Worm (Caenorhabditis elegans) whole organism, L1 larva: ENCODE measurements around the gene fbxa-128.
A peak's percentile ranks its signal among the peaks of the same experiment; 100 is the strongest.

Experiments
- C04F5.9 ChIP-seq: sonication (generic microtip); optimal IDR thresholded peaks from 2 replicates; lab custom pipeline; 2016; ENCODE audit warnings: missing genetic modification characterization, missing compliant biosample characterization
- C16A3.4 ChIP-seq: fragments of 150-350 bp; optimal IDR thresholded peaks from 2 replicates; lab custom pipeline; 2014; ENCODE audit warnings: missing biosample characterization, missing genetic modification characterization
- C34B4.2 ChIP-seq: sonication (generic microtip); optimal IDR thresholded peaks from 2 replicates; lab custom pipeline; 2017; ENCODE audit warnings: mild to moderate bottlenecking, missing genetic modification characterization, missing compliant biosample characterization
- Y116A8C.19 ChIP-seq: sonication (generic microtip); optimal IDR thresholded peaks from 2 replicates; lab custom pipeline; 2016; ENCODE audit warnings: missing compliant biosample characterization, missing genetic modification characterization, borderline replicate concordance
- ama-1 ChIP-seq: fragments of 150-350 bp; optimal IDR thresholded peaks from 2 replicates; lab custom pipeline; 2014
- blmp-1 ChIP-seq: fragments of 150-350 bp; optimal IDR thresholded peaks from 2 replicates; lab custom pipeline; 2014; ENCODE audit warnings: missing biosample characterization, missing genetic modification characterization
- ceh-63 ChIP-seq: fragments of 200-800 bp; sonication (Bioruptor generic); optimal IDR thresholded peaks from 2 replicates; lab custom pipeline; 2018; ENCODE audit warnings: mild to moderate bottlenecking, missing genetic modification characterization, missing compliant biosample characterization
- ceh-82 ChIP-seq, 3 experiments: fragments of 150-350 bp in 1 of 3; sonication (generic microtip) in 2 of 3; optimal IDR thresholded peaks; 2 replicates each; lab custom pipeline; 2014 to 2017; ENCODE audit warnings: missing biosample characterization in 3 of 3, missing genetic modification characterization in 3 of 3
- ceh-88 ChIP-seq: fragments of 200-800 bp; sonication (Bioruptor generic); IDR thresholded peaks from 2 replicates; pipeline ENCODE4 v1.3.6; 2022; ENCODE audit warnings: missing genetic modification characterization, missing compliant biosample characterization
- ceh-90 ChIP-seq: sonication (generic microtip); optimal IDR thresholded peaks from 2 replicates; lab custom pipeline; 2016; ENCODE audit warnings: missing genetic modification characterization, missing compliant biosample characterization
- dpl-1 ChIP-seq, 3 experiments: fragments of 150-350 bp in 2 of 3; sonication (generic microtip) in 1 of 3; optimal IDR thresholded peaks; 2 replicates each; lab custom pipeline; 2014 to 2017; ENCODE audit warnings: missing biosample characterization in 3 of 3, missing genetic modification characterization in 3 of 3, missing genetic modification reagents in 3 of 3
- elt-2 ChIP-seq: sonication (generic microtip); optimal IDR thresholded peaks from 2 replicates; lab custom pipeline; 2016; ENCODE audit warnings: missing genetic modification characterization, mild to moderate bottlenecking, inconsistent platforms, missing compliant biosample characterization, missing genetic modification reagents
- elt-3 ChIP-seq, 6 experiments: fragments of 150-350 bp in 1 of 6; sonication (generic microtip); optimal IDR thresholded peaks; 2 replicates each; lab custom pipeline; 2017 to 2018; ENCODE audit warnings: missing biosample characterization in 6 of 6, missing genetic modification characterization in 6 of 6, inconsistent platforms in 1 of 6
- fkh-10 ChIP-seq: sonication (generic microtip); optimal IDR thresholded peaks from 2 replicates; lab custom pipeline; 2017; ENCODE audit warnings: missing biosample characterization, missing genetic modification reagents, missing genetic modification characterization
- fkh-4 ChIP-seq: sonication (generic microtip); optimal IDR thresholded peaks from 2 replicates; lab custom pipeline; 2016; ENCODE audit warnings: missing compliant biosample characterization, missing genetic modification characterization, borderline replicate concordance
- fos-1 ChIP-seq: fragments of 150-350 bp; optimal IDR thresholded peaks from 2 replicates; lab custom pipeline; 2014; ENCODE audit warnings: missing biosample characterization, missing genetic modification characterization
- grh-1 ChIP-seq: fragments of 200-800 bp; sonication (Bioruptor generic); IDR thresholded peaks from 2 replicates; pipeline ENCODE4 v1.3.6; 2022; ENCODE audit warnings: missing genetic modification reagents, missing genetic modification characterization, missing compliant biosample characterization
- hlh-17 ChIP-seq: fragments of 200-800 bp; sonication (Bioruptor generic); optimal IDR thresholded peaks from 2 replicates; lab custom pipeline; 2018; ENCODE audit warnings: missing genetic modification characterization, mild to moderate bottlenecking, missing compliant biosample characterization, moderate library complexity, borderline replicate concordance
- hlh-4 ChIP-seq: sonication (generic microtip); optimal IDR thresholded peaks from 2 replicates; lab custom pipeline; 2016; ENCODE audit warnings: mild to moderate bottlenecking, missing genetic modification characterization, missing compliant biosample characterization
- hpl-2 ChIP-seq: fragments of 150-350 bp; optimal IDR thresholded peaks from 2 replicates; lab custom pipeline; 2014; ENCODE audit warnings: missing biosample characterization, missing genetic modification reagents, missing genetic modification characterization
- isw-1 ChIP-seq: fragments of 200-800 bp; sonication (Bioruptor generic); IDR thresholded peaks from 2 replicates; pipeline ENCODE4 v1.3.6; 2022; ENCODE audit warnings: missing genetic modification characterization, missing compliant biosample characterization
- lin-13 ChIP-seq: fragments of 150-350 bp; optimal IDR thresholded peaks from 2 replicates; lab custom pipeline; 2014; ENCODE audit warnings: missing biosample characterization, missing genetic modification reagents, missing genetic modification characterization
- lin-14 ChIP-seq: fragments of 200-800 bp; sonication (Bioruptor generic); optimal IDR thresholded peaks from 2 replicates; lab custom pipeline; 2018; ENCODE audit warnings: mild to moderate bottlenecking, missing genetic modification characterization, moderate library complexity, missing compliant biosample characterization
- lin-15B ChIP-seq: fragments of 150-350 bp; sonication (generic microtip); optimal IDR thresholded peaks from 3 replicates; lab custom pipeline; 2014; ENCODE audit warnings: missing biosample characterization, missing genetic modification characterization
- lin-35 ChIP-seq, 2 experiments: fragments of 150-350 bp; optimal IDR thresholded peaks; 2 replicates each; lab custom pipeline; 2014; ENCODE audit warnings: missing biosample characterization in 2 of 2, missing genetic modification characterization in 2 of 2, missing genetic modification reagents in 2 of 2
- lsy-2 ChIP-seq, 2 experiments: fragments of 150-350 bp; optimal IDR thresholded peaks; 2 replicates each; lab custom pipeline; 2014; ENCODE audit warnings: missing biosample characterization in 2 of 2, missing genetic modification characterization in 2 of 2
- mdl-1 ChIP-seq, 2 experiments: fragments of 150-350 bp; optimal IDR thresholded peaks; 2 replicates each; lab custom pipeline; 2014 to 2017; ENCODE audit warnings: missing biosample characterization in 2 of 2, missing genetic modification characterization in 2 of 2, inconsistent platforms in 1 of 2
- mef-2 ChIP-seq: fragments of 150-350 bp; optimal IDR thresholded peaks from 2 replicates; lab custom pipeline; 2014; ENCODE audit warnings: missing biosample characterization, missing genetic modification characterization
- nhr-11 ChIP-seq: fragments of 150-350 bp; optimal IDR thresholded peaks from 2 replicates; lab custom pipeline; 2014; ENCODE audit warnings: missing biosample characterization, missing genetic modification characterization
- nhr-12 ChIP-seq: sonication (generic microtip); optimal IDR thresholded peaks from 2 replicates; lab custom pipeline; 2017; ENCODE audit warnings: missing biosample characterization, missing genetic modification characterization
- nhr-19 ChIP-seq: fragments of 200-800 bp; sonication (Bioruptor generic); conservative IDR thresholded peaks from 2 replicates; pipeline ENCODE4 v1.3.6; 2022; ENCODE audit warnings: missing genetic modification characterization, missing compliant biosample characterization
- nhr-20 ChIP-seq: sonication (generic microtip); optimal IDR thresholded peaks from 2 replicates; lab custom pipeline; 2016; ENCODE audit warnings: mild to moderate bottlenecking, missing genetic modification characterization, missing compliant biosample characterization
- nhr-237 ChIP-seq: fragments of 150-350 bp; optimal IDR thresholded peaks from 2 replicates; lab custom pipeline; 2014; ENCODE audit warnings: missing biosample characterization, missing genetic modification characterization
- nhr-76 ChIP-seq: sonication (generic microtip); optimal IDR thresholded peaks from 2 replicates; lab custom pipeline; 2017; ENCODE audit warnings: missing biosample characterization, missing genetic modification characterization
- nhr-84 ChIP-seq: sonication (generic microtip); optimal IDR thresholded peaks from 2 replicates; lab custom pipeline; 2017; ENCODE audit warnings: missing biosample characterization, missing genetic modification characterization
- nhr-85 ChIP-seq: sonication (generic microtip); peaks from one replicate; lab custom pipeline; 2016; ENCODE audit warnings: missing genetic modification characterization, inconsistent platforms, missing compliant biosample characterization
- nhr-90 ChIP-seq: sonication (generic microtip); optimal IDR thresholded peaks from 2 replicates; lab custom pipeline; 2016; ENCODE audit warnings: mild to moderate bottlenecking, missing genetic modification characterization, missing compliant biosample characterization; ENCODE audit not compliant: poor library complexity
- pax-3 ChIP-seq: fragments of 200-800 bp; sonication (Bioruptor generic); optimal IDR thresholded peaks from 2 replicates; lab custom pipeline; 2018; ENCODE audit warnings: mild to moderate bottlenecking, missing genetic modification characterization, moderate library complexity, missing compliant biosample characterization
- rnt-1 ChIP-seq: sonication (generic microtip); optimal IDR thresholded peaks from 2 replicates; lab custom pipeline; 2016; ENCODE audit warnings: mild to moderate bottlenecking, missing genetic modification characterization, moderate library complexity, missing compliant biosample characterization
- snpc-4 ChIP-seq: fragments of 150-350 bp; optimal IDR thresholded peaks from 2 replicates; lab custom pipeline; 2014; ENCODE audit warnings: missing biosample characterization, missing genetic modification characterization
- snu-23 ChIP-seq: sonication (generic microtip); optimal IDR thresholded peaks from 2 replicates; lab custom pipeline; 2016; ENCODE audit warnings: missing genetic modification characterization, missing compliant biosample characterization
- sox-4 ChIP-seq: sonication (generic microtip); optimal IDR thresholded peaks from 2 replicates; lab custom pipeline; 2016; ENCODE audit warnings: missing genetic modification characterization, missing compliant biosample characterization
- sptf-1 ChIP-seq: fragments of 150-350 bp; optimal IDR thresholded peaks from 2 replicates; lab custom pipeline; 2014; ENCODE audit warnings: missing biosample characterization, missing genetic modification characterization
- sup-37 ChIP-seq: fragments of 200-800 bp; sonication (Bioruptor generic); optimal IDR thresholded peaks from 2 replicates; lab custom pipeline; 2018; ENCODE audit warnings: mild to moderate bottlenecking, missing genetic modification characterization, missing compliant biosample characterization
- swsn-7 ChIP-seq: sonication (generic microtip); optimal IDR thresholded peaks from 2 replicates; lab custom pipeline; 2016; ENCODE audit warnings: missing genetic modification characterization, missing compliant biosample characterization
- tlp-1 ChIP-seq: fragments of 150-350 bp; optimal IDR thresholded peaks from 2 replicates; lab custom pipeline; 2014; ENCODE audit warnings: missing biosample characterization, missing genetic modification characterization
- unc-130 ChIP-seq: fragments of 150-350 bp; optimal IDR thresholded peaks from 2 replicates; lab custom pipeline; 2017; ENCODE audit warnings: missing biosample characterization, missing genetic modification characterization, inconsistent platforms
- unc-30 ChIP-seq: sonication (generic microtip); optimal IDR thresholded peaks from 2 replicates; lab custom pipeline; 2017; ENCODE audit warnings: missing biosample characterization, missing genetic modification characterization
- unc-62 ChIP-seq: fragments of 150-350 bp; optimal IDR thresholded peaks from 2 replicates; lab custom pipeline; 2014; ENCODE audit warnings: missing biosample characterization, missing genetic modification reagents, missing genetic modification characterization
- unc-86 ChIP-seq: sonication (generic microtip); optimal IDR thresholded peaks from 2 replicates; lab custom pipeline; 2016; ENCODE audit warnings: missing genetic modification characterization, missing compliant biosample characterization
- vab-15 ChIP-seq: sonication (generic microtip); optimal IDR thresholded peaks from 2 replicates; lab custom pipeline; 2017; ENCODE audit warnings: missing genotype, mild to moderate bottlenecking, missing genetic modification characterization, missing compliant biosample characterization
- zip-4 ChIP-seq: fragments of 200-800 bp; sonication (Bioruptor generic); optimal IDR thresholded peaks from 2 replicates; lab custom pipeline; 2018; ENCODE audit warnings: mild to moderate bottlenecking, missing genetic modification characterization, moderate library complexity, missing compliant biosample characterization
- ztf-4 ChIP-seq: fragments of 150-350 bp; optimal IDR thresholded peaks from 2 replicates; lab custom pipeline; 2014; ENCODE audit warnings: missing biosample characterization, missing genetic modification characterization

The fbxa-128 gene

ce11 chrIII:11110756-11111155, 28.2 kb downstream of the fbxa-128 start (continued):
- TF ChIP-seq nhr-76 (tag; lab: Kevin White, UChicago): no peak
- TF ChIP-seq isw-1: peak; percentile 71
- TF ChIP-seq nhr-85 (tag; lab: Kevin White, UChicago): peak; percentile 70
- peak in 1 of 6 experiments; percentile 45 for TF ChIP-seq elt-3 (tag; optimal IDR thresholded peaks at IDR 0.05; lab: Kevin White, UChicago)
- peak; percentile 96 for TF ChIP-seq rnt-1 (tag; lab: Kevin White, UChicago)
- no peak for TF ChIP-seq ama-1 (lab: Kevin White, UChicago)
- TF ChIP-seq Y116A8C.19 (tag; lab: Kevin White, UChicago): no peak
- peak in 1 of 2 experiments; percentile 20 for TF ChIP-seq mdl-1 (tag; optimal IDR thresholded peaks at IDR 0.05; lab: Kevin White, UChicago)
- peak; percentile 29 for TF ChIP-seq C16A3.4 (tag; lab: Kevin White, UChicago)
- no peak for TF ChIP-seq hlh-4 (tag; lab: Kevin White, UChicago)
- no peak for TF ChIP-seq nhr-12 (tag; lab: Kevin White, UChicago)
- TF ChIP-seq ceh-82 (tag; optimal IDR thresholded peaks at IDR 0.05; lab: Kevin White, UChicago): peak; percentile 50 to 89 (median 83)
- TF ChIP-seq blmp-1 (tag; lab: Kevin White, UChicago): peak; percentile 33
- peak; percentile 61 to 74 for TF ChIP-seq lsy-2 (tag; optimal IDR thresholded peaks at IDR 0.05; lab: Kevin White, UChicago)
- TF ChIP-seq nhr-11: peak; percentile 38
- no peak for TF ChIP-seq unc-30 (tag; lab: Kevin White, UChicago)
- TF ChIP-seq unc-130 (tag; lab: Kevin White, UChicago): no peak
- TF ChIP-seq fos-1 (tag; lab: Kevin White, UChicago): no peak
- no peak for TF ChIP-seq hlh-17 (GFP tag; lab: Kevin White, UChicago)
- peak; percentile 57 for TF ChIP-seq lin-15B
- peak; percentile 8 for TF ChIP-seq lin-13
- peak; percentile 82 for TF ChIP-seq vab-15 (tag; lab: Kevin White, UChicago)
- peak; percentile 74 for TF ChIP-seq snpc-4 (tag; lab: Kevin White, UChicago)
- no peak for TF ChIP-seq C34B4.2 (tag; lab: Kevin White, UChicago)
- TF ChIP-seq snu-23 (GFP tag; lab: Kevin White, UChicago): peak; percentile 86
- TF ChIP-seq ceh-88: 0 out of 2 replicates have a peak, but pooled peaks have one; percentile 17
- peak; percentile 57 for TF ChIP-seq elt-2
- peak; percentile 34 for TF ChIP-seq sup-37 (GFP tag; lab: Kevin White, UChicago)
- peak; percentile 77 for TF ChIP-seq swsn-7
- peak; percentile 66 to 83 for TF ChIP-seq lin-35 (GFP tag; optimal IDR thresholded peaks at IDR 0.05; lab: Kevin White, UChicago)
- peak; percentile 53 for TF ChIP-seq sox-4 (tag; lab: Kevin White, UChicago)
- TF ChIP-seq dpl-1 (GFP tag; optimal IDR thresholded peaks at IDR 0.05; lab: Kevin White, UChicago): peak; percentile 64 to 81 (median 75)
- TF ChIP-seq unc-62 (GFP tag; lab: Kevin White, UChicago): no peak
- no peak for TF ChIP-seq hpl-2 (GFP tag; lab: Kevin White, UChicago)
- TF ChIP-seq C04F5.9: peak; percentile 69
- TF ChIP-seq sptf-1 (tag; lab: Kevin White, UChicago): no peak
- no peak for TF ChIP-seq nhr-84 (tag; lab: Kevin White, UChicago)
- TF ChIP-seq ceh-63 (GFP tag; lab: Kevin White, UChicago): no peak
- TF ChIP-seq fkh-10 (GFP tag; lab: Kevin White, UChicago): peak; percentile 49
- TF ChIP-seq nhr-20 (tag; lab: Kevin White, UChicago): peak; percentile 69
- no peak for TF ChIP-seq lin-14 (GFP tag; lab: Kevin White, UChicago)
- TF ChIP-seq unc-86 (tag; lab: Kevin White, UChicago): peak; percentile 77
- TF ChIP-seq ceh-90 (tag; lab: Kevin White, UChicago): peak; percentile 74
- TF ChIP-seq ztf-4 (tag; lab: Kevin White, UChicago): no peak
- TF ChIP-seq zip-4 (GFP tag; lab: Kevin White, UChicago): peak; percentile 46
- TF ChIP-seq pax-3: peak; percentile 72
- TF ChIP-seq nhr-237 (tag; lab: Kevin White, UChicago): no peak
- peak; percentile 80; the same call in 1 of the 2 replicates for TF ChIP-seq nhr-19 (GFP tag; lab: Robert Waterston, UW)
- TF ChIP-seq tlp-1 (tag; lab: Kevin White, UChicago): no peak
- peak; percentile 78 for TF ChIP-seq nhr-90
- TF ChIP-seq fkh-4: peak; percentile 57
- TF ChIP-seq grh-1 (GFP tag; lab: Robert Waterston, UW): peak; percentile 80
- TF ChIP-seq mef-2 (tag; lab: Kevin White, UChicago): no peak
